Fruit fly (Drosophila melanogaster): Measurements from ENCODE around the gene ninaC.

ninaC gene

DNA sequence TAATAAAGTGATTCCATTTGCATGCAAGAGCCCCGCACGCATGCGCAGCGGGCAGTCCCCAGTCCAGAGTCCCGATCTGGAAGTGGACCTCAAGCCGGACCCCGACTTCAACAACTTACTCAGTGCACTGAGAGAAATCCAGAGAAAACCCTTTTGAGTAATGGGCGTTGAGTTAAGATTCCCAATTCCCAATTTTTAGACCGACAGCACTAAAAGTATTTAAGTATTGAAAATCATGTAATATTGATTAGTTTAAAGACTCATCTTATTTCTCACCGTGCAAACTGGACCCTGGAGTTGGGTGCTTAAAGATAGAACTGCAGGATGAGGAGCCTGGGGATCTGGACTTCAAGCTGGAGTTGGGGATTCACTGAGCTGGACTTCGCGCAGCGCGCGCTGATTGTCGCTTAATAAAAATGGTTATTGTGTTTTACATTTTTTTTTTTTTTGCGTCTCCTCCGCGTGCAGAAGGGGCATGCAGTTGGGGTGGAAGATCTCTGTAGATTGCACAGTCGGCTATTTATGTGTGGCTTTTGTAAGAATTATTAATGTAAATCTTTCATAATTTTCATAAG is 19.4 kb upstream of the ninaC start:
- TF ChIP-seq EcR (GFP tag; optimal IDR thresholded peaks at IDR 0.05) (peak; percentile 80), Snoo (tag; optimal IDR thresholded peaks at IDR 0.05) (peak; percentile 88), fd96Ca (GFP tag; IDR thresholded peaks at IDR 0.05) (peak; percentile 90), CG10348 (GFP tag; IDR thresholded peaks at IDR 0.05) (no peak), CG15710 (tag; optimal IDR thresholded peaks at IDR 0.05) (peak; percentile 97), Pif1B (GFP tag; optimal IDR thresholded peaks at IDR 0.05) (peak; percentile 96), Ets98B (GFP tag; IDR thresholded peaks at IDR 0.05) (peak; percentile 51; the same call in 1 of the 2 replicates), CG17806 (tag; optimal IDR thresholded peaks at IDR 0.05) (peak; percentile 96), CG13204 (GFP tag; optimal IDR thresholded peaks at IDR 0.05) (peak; percentile 96), rn (GFP tag; IDR thresholded peaks at IDR 0.05) (peak; percentile 71), CG12605 (GFP tag; IDR thresholded peaks at IDR 0.05) (peak; percentile 85), CG8301 (tag; optimal IDR thresholded peaks at IDR 0.05) (peak; percentile 88), Pif1A (GFP tag; optimal IDR thresholded peaks at IDR 0.05) (peak; percentile 83), gl (tag; optimal IDR thresholded peaks at IDR 0.05) (peak; percentile 96), CG34367 (tag; optimal IDR thresholded peaks at IDR 0.05) (peak; percentile 96), CG9948 (tag; optimal IDR thresholded peaks at IDR 0.05) (peak; percentile 95), CG8159 (tag; optimal IDR thresholded peaks at IDR 0.05) (peak; percentile 96), D1 (tag; optimal IDR thresholded peaks at IDR 0.05) (peak; percentile 67), CG14655 (GFP tag; optimal IDR thresholded peaks at IDR 0.05) (peak; percentile 93), CG32121 (GFP tag; IDR thresholded peaks at IDR 0.05) (no peak), CG4496 (GFP tag; IDR thresholded peaks at IDR 0.05) (peak; percentile 87; the same call in 2 of the 3 replicates)

DNA sequence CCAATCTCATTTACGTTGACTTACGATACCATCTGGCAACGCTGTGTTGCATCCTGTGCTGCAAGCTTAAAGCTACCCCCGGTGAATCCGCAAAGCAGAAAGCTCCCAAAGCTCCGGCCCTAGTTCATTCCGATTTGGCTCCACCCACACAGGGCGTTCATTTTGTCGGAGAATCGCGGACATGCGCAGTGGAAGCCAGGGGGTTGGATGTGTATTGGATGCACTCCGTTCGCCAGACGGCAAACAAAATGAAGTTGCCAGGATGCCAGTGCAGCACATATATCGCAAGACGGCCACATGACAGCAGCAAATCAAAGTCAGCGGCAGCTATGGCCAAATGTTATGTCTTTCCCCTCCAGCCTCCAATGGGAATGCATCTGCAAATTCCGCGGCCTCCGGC is 18.7 kb upstream of the ninaC start:
- TF ChIP-seq CG14655 (GFP tag; optimal IDR thresholded peaks at IDR 0.05) (no peak), rn (GFP tag; IDR thresholded peaks at IDR 0.05) (no peak), CG8301 (tag; optimal IDR thresholded peaks at IDR 0.05) (no peak), CG10348 (GFP tag; IDR thresholded peaks at IDR 0.05) (no peak), gl (tag; optimal IDR thresholded peaks at IDR 0.05) (no peak), Pif1B (GFP tag; optimal IDR thresholded peaks at IDR 0.05) (no peak), Snoo (tag; optimal IDR thresholded peaks at IDR 0.05) (no peak)

- TF ChIP-seq EcR (GFP tag; optimal IDR thresholded peaks at IDR 0.05) (no peak), CG17806 (tag; optimal IDR thresholded peaks at IDR 0.05) (no peak), CG12605 (GFP tag; IDR thresholded peaks at IDR 0.05) (no peak)
Observed at dm6 chr2L:7363079-7363478, 14.4 kb upstream of the ninaC start, which contains the start of gene Wnt10. Gene Wnt10, plus strand, starts transcription at chr2L:7363379.

DNA sequence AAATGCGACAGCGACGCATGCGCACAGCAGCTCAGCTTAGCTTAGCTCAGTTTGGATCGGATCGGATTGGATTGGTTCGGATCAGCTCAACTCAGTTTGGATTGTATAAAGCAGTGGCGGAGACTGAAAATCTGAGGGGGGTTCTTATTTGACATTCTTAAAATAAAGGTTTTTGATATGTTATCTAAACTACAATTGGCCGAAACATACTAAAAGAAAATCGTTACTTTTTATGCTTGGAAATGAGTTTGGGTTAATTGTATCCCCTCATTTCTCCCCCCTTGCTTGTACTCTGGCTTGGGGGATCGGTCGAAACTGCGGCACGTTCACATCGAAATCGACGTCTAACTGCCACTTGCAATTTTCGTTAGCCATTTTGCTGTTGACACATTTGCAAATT is 1.3 kb upstream of the ninaC start:
- TF ChIP-seq gl (tag; optimal IDR thresholded peaks at IDR 0.05): no peak
- no peak for TF ChIP-seq CG8159 (tag; optimal IDR thresholded peaks at IDR 0.05)
- no peak for TF ChIP-seq CG9948 (tag; optimal IDR thresholded peaks at IDR 0.05)
- peak; percentile 11 for TF ChIP-seq Pif1B (GFP tag; optimal IDR thresholded peaks at IDR 0.05)
- peak; percentile 73 for TF ChIP-seq CG12605 (GFP tag; IDR thresholded peaks at IDR 0.05)
- peak; percentile 94 for TF ChIP-seq CG32121 (GFP tag; IDR thresholded peaks at IDR 0.05)
- no peak for TF ChIP-seq CG13204 (GFP tag; optimal IDR thresholded peaks at IDR 0.05)
- no peak for TF ChIP-seq CG34367 (tag; optimal IDR thresholded peaks at IDR 0.05)
- TF ChIP-seq Snoo (tag; optimal IDR thresholded peaks at IDR 0.05): peak; percentile 47
- TF ChIP-seq fd96Ca (GFP tag; IDR thresholded peaks at IDR 0.05): peak; percentile 92
- TF ChIP-seq EcR (GFP tag; optimal IDR thresholded peaks at IDR 0.05): no peak
- peak; percentile 18 for TF ChIP-seq CG14655 (GFP tag; optimal IDR thresholded peaks at IDR 0.05)
- TF ChIP-seq D1 (tag; optimal IDR thresholded peaks at IDR 0.05): no peak
- peak; percentile 87 for TF ChIP-seq CG4496 (GFP tag; IDR thresholded peaks at IDR 0.05)
- peak; percentile 69 for TF ChIP-seq CG10348 (GFP tag; IDR thresholded peaks at IDR 0.05)
- TF ChIP-seq CG17806 (tag; optimal IDR thresholded peaks at IDR 0.05): no peak
- peak; percentile 93 for TF ChIP-seq Ets98B (GFP tag; IDR thresholded peaks at IDR 0.05)
- TF ChIP-seq Pif1A (GFP tag; optimal IDR thresholded peaks at IDR 0.05): peak; percentile 50
- TF ChIP-seq CG8301 (tag; optimal IDR thresholded peaks at IDR 0.05): no peak
- no peak for TF ChIP-seq CG15710 (tag; optimal IDR thresholded peaks at IDR 0.05)
- TF ChIP-seq rn (GFP tag; IDR thresholded peaks at IDR 0.05): peak; percentile 73

- TF ChIP-seq gl (tag; optimal IDR thresholded peaks at IDR 0.05) (no peak), fd96Ca (GFP tag; IDR thresholded peaks at IDR 0.05) (no peak), CG9948 (tag; optimal IDR thresholded peaks at IDR 0.05) (no peak), CG14655 (GFP tag; optimal IDR thresholded peaks at IDR 0.05) (no peak), CG10348 (GFP tag; IDR thresholded peaks at IDR 0.05) (no peak), CG34367 (tag; optimal IDR thresholded peaks at IDR 0.05) (no peak), CG13204 (GFP tag; optimal IDR thresholded peaks at IDR 0.05) (no peak)
Observed at dm6 chr2L:7386555-7387420, 9.3 kb downstream of the ninaC start.
